Fruit fly (Drosophila melanogaster) whole organism, embryonic: ENCODE measurements around the gene HDAC3.

ENCODE experiments used
- Ada2b ChIP-seq: fragments of 200-800 bp; sonication (Bioruptor generic); IDR thresholded peaks from 2 replicates; pipeline ENCODE4 v1.3.6; 2022; ENCODE audit warnings: missing biosample characterization, missing genetic modification characterization
- Atf6 ChIP-seq: fragments of 200-800 bp; sonication (Bioruptor generic); IDR thresholded peaks from 2 replicates; pipeline ENCODE4 v1.3.6; 2022; ENCODE audit warnings: missing biosample characterization, missing genetic modification characterization
- CG10209 ChIP-seq: fragments of 200-800 bp; sonication (Bioruptor generic); optimal IDR thresholded peaks from 3 replicates; lab custom pipeline; 2017; ENCODE audit warnings: missing biosample characterization, mild to moderate bottlenecking, missing genetic modification characterization, missing genetic modification reagents
- CG10565 ChIP-seq: fragments of 200-800 bp; sonication (Bioruptor generic); optimal IDR thresholded peaks from 3 replicates; lab custom pipeline; 2016; ENCODE audit warnings: missing biosample characterization, mild to moderate bottlenecking, missing genetic modification characterization
- CG13775 ChIP-seq: fragments of 200-800 bp; sonication (Bioruptor generic); optimal IDR thresholded peaks from 3 replicates; lab custom pipeline; 2017; ENCODE audit warnings: missing biosample characterization, mild to moderate bottlenecking, missing genetic modification characterization
- CG13894 ChIP-seq: fragments of 200-800 bp; sonication (Bioruptor generic); optimal IDR thresholded peaks from 3 replicates; lab custom pipeline; 2018; ENCODE audit warnings: missing biosample characterization, mild to moderate bottlenecking, missing genetic modification characterization, moderate library complexity
- CG14050 ChIP-seq: fragments of 200-800 bp; sonication (Bioruptor generic); IDR thresholded peaks from 3 replicates; pipeline ENCODE4 v1.3.6; 2022; ENCODE audit warnings: missing biosample characterization, missing genetic modification characterization
- CG14710 ChIP-seq: fragments of 200-800 bp; sonication (Bioruptor generic); optimal IDR thresholded peaks from 3 replicates; lab custom pipeline; 2019; ENCODE audit warnings: missing biosample characterization, mild to moderate bottlenecking, missing genetic modification characterization, moderate library complexity
- CG15479 ChIP-seq: fragments of 200-800 bp; sonication (Bioruptor generic); optimal IDR thresholded peaks from 3 replicates; lab custom pipeline; 2019; ENCODE audit warnings: missing biosample characterization, mild to moderate bottlenecking, missing genetic modification characterization, moderate library complexity
- CG1647 ChIP-seq: fragments of 200-800 bp; sonication (Bioruptor generic); optimal IDR thresholded peaks from 3 replicates; lab custom pipeline; 2016; ENCODE audit warnings: missing biosample characterization, missing genetic modification characterization
- CG17359 ChIP-seq: fragments of 200-800 bp; sonication (Bioruptor generic); optimal IDR thresholded peaks from 3 replicates; lab custom pipeline; 2018; ENCODE audit warnings: missing biosample characterization, mild to moderate bottlenecking, missing genetic modification characterization, moderate library complexity
- CG17361 ChIP-seq: fragments of 200-800 bp; sonication (Bioruptor generic); IDR thresholded peaks from 3 replicates; pipeline ENCODE4 v1.3.6; 2022; ENCODE audit warnings: missing biosample characterization, missing genetic modification characterization
- CG2116 ChIP-seq: fragments of 200-800 bp; sonication (Bioruptor generic); optimal IDR thresholded peaks from 3 replicates; lab custom pipeline; 2018; ENCODE audit warnings: missing biosample characterization, mild to moderate bottlenecking, missing genetic modification characterization
- CG2120 ChIP-seq: fragments of 200-800 bp; sonication (Bioruptor generic); optimal IDR thresholded peaks from 3 replicates; lab custom pipeline; 2016; ENCODE audit warnings: missing biosample characterization, missing genetic modification characterization
- CG2129 ChIP-seq: fragments of 200-800 bp; sonication (Bioruptor generic); IDR thresholded peaks from 2 replicates; pipeline ENCODE4 v1.3.6; 2022; ENCODE audit warnings: missing biosample characterization, missing genetic modification characterization; ENCODE audit not compliant: partially characterized antibody
- CG33213 ChIP-seq: fragments of 200-800 bp; sonication (Bioruptor generic); optimal IDR thresholded peaks from 3 replicates; lab custom pipeline; 2016; ENCODE audit warnings: missing biosample characterization, missing genetic modification characterization
- CG4617 ChIP-seq: fragments of 200-800 bp; sonication (Bioruptor generic); optimal IDR thresholded peaks from 3 replicates; lab custom pipeline; 2016; ENCODE audit warnings: missing biosample characterization, missing genetic modification characterization, borderline replicate concordance
- CG6272 ChIP-seq: fragments of 200-800 bp; sonication (Bioruptor generic); IDR thresholded peaks from 2 replicates; pipeline ENCODE4 v1.3.6; 2022; ENCODE audit warnings: missing biosample characterization, missing genetic modification characterization
- CG7928 ChIP-seq: fragments of 200-800 bp; sonication (Bioruptor generic); optimal IDR thresholded peaks from 2 replicates; lab custom pipeline; 2017; ENCODE audit warnings: missing biosample characterization, mild to moderate bottlenecking, missing genetic modification characterization
- CG7987 ChIP-seq: fragments of 200-800 bp; sonication (Bioruptor generic); optimal IDR thresholded peaks from 2 replicates; lab custom pipeline; 2018; ENCODE audit warnings: missing biosample characterization, mild to moderate bottlenecking, missing genetic modification characterization, moderate library complexity
- CG8290 ChIP-seq, 3 experiments: fragments of 200-800 bp; sonication (Bioruptor generic); optimal IDR thresholded peaks; 2 replicates each; lab custom pipeline; 2016 to 2019; ENCODE audit warnings: missing biosample characterization in 3 of 3, missing genetic modification characterization in 3 of 3, mild to moderate bottlenecking in 2 of 3, moderate library complexity in 1 of 3
- CG9817 ChIP-seq: fragments of 200-800 bp; sonication (Bioruptor generic); optimal IDR thresholded peaks from 2 replicates; lab custom pipeline; 2018; ENCODE audit warnings: missing biosample characterization, mild to moderate bottlenecking, missing genetic modification characterization, moderate library complexity
- D19A ChIP-seq: fragments of 200-800 bp; optimal IDR thresholded peaks from 3 replicates; lab custom pipeline; 2019; ENCODE audit warnings: missing biosample characterization, mild to moderate bottlenecking, missing genetic modification characterization, moderate library complexity
- Dfd ChIP-seq, 2 experiments: fragments of >200 bp; optimal IDR thresholded peaks; 2 replicates each; lab custom pipeline; 2017; ENCODE audit warnings: missing biosample characterization in 2 of 2, missing genetic modification characterization in 2 of 2
- Dip3 ChIP-seq: fragments of 200-800 bp; sonication (Bioruptor generic); optimal IDR thresholded peaks from 3 replicates; lab custom pipeline; 2016; ENCODE audit warnings: missing biosample characterization, missing genetic modification characterization
- Dll ChIP-seq: fragments of 200-800 bp; sonication (Bioruptor generic); IDR thresholded peaks from 4 replicates; pipeline ENCODE4 v1.3.6; 2022; ENCODE audit warnings: missing biosample characterization, missing genetic modification characterization; ENCODE audit not compliant: partially characterized antibody
- E2f2 ChIP-seq: fragments of 200-800 bp; sonication (Bioruptor generic); IDR thresholded peaks from 2 replicates; pipeline ENCODE4 v1.3.6; 2022; ENCODE audit warnings: missing biosample characterization, missing genetic modification characterization
- Hsf ChIP-seq: fragments of 200-800 bp; sonication (Bioruptor generic); optimal IDR thresholded peaks from 3 replicates; lab custom pipeline; 2016; ENCODE audit warnings: missing biosample characterization, missing genetic modification characterization
- MESR4 ChIP-seq: fragments of 200-800 bp; sonication (Bioruptor generic); optimal IDR thresholded peaks from 2 replicates; lab custom pipeline; 2018; ENCODE audit warnings: missing biosample characterization, mild to moderate bottlenecking, missing genetic modification characterization, moderate library complexity
- Med ChIP-seq: fragments of 200-800 bp; sonication (Bioruptor generic); peaks from one replicate; lab custom pipeline; 2016; ENCODE audit warnings: missing biosample characterization, missing genetic modification characterization, mild to moderate bottlenecking, inconsistent platforms, moderate library complexity
- NfI ChIP-seq: fragments of 200-800 bp; sonication (Bioruptor generic); optimal IDR thresholded peaks from 3 replicates; lab custom pipeline; 2018; ENCODE audit warnings: missing biosample characterization, mild to moderate bottlenecking, missing genetic modification characterization, moderate library complexity
- bbx ChIP-seq: fragments of 200-800 bp; sonication (Bioruptor generic); IDR thresholded peaks from 2 replicates; pipeline ENCODE4 v1.3.6; 2022; ENCODE audit warnings: missing biosample characterization, missing genetic modification characterization; ENCODE audit not compliant: partially characterized antibody
- bowl ChIP-seq: fragments of 200-800 bp; sonication (Bioruptor generic); IDR thresholded peaks from 2 replicates; pipeline ENCODE4 v1.3.6; 2022; ENCODE audit warnings: missing biosample characterization, missing genetic modification characterization
- chm ChIP-seq: fragments of 200-800 bp; sonication (Bioruptor generic); IDR thresholded peaks from 2 replicates; pipeline ENCODE4 v1.3.6; 2022; ENCODE audit warnings: missing biosample characterization, missing genetic modification characterization
- ci ChIP-seq: fragments of 200-800 bp; sonication (Bioruptor generic); IDR thresholded peaks from 3 replicates; pipeline ENCODE4 v1.3.6; 2022; ENCODE audit warnings: missing biosample characterization, missing genetic modification characterization
- crol ChIP-seq: fragments of 200-800 bp; sonication (Bioruptor generic); IDR thresholded peaks from 2 replicates; pipeline ENCODE4 v1.3.6; 2022; ENCODE audit warnings: missing biosample characterization, missing genetic modification characterization
- dysf ChIP-seq: fragments of 200-800 bp; sonication (Bioruptor generic); IDR thresholded peaks from 3 replicates; pipeline ENCODE4 v1.3.6; 2022; ENCODE audit warnings: missing biosample characterization, missing genetic modification characterization
- ewg ChIP-seq: fragments of 200-800 bp; sonication (Bioruptor generic); optimal IDR thresholded peaks from 3 replicates; lab custom pipeline; 2017; ENCODE audit warnings: mild to moderate bottlenecking, missing biosample characterization, missing genetic modification reagents, missing genetic modification characterization
- fd64A ChIP-seq: fragments of 200-800 bp; sonication (Bioruptor generic); optimal IDR thresholded peaks from 3 replicates; lab custom pipeline; 2018; ENCODE audit warnings: missing biosample characterization, mild to moderate bottlenecking, missing genetic modification characterization
- jigr1 ChIP-seq: fragments of 200-800 bp; sonication (Bioruptor generic); IDR thresholded peaks from 3 replicates; pipeline ENCODE4 v1.3.6; 2022; ENCODE audit warnings: missing biosample characterization, missing genetic modification characterization
- kni ChIP-seq: fragments of 200-800 bp; sonication (Bioruptor generic); optimal IDR thresholded peaks from 3 replicates; lab custom pipeline; 2017; ENCODE audit warnings: mild to moderate bottlenecking, missing biosample characterization, missing genetic modification reagents, missing genetic modification characterization
- knrl ChIP-seq: fragments of 200-800 bp; sonication (Bioruptor generic); IDR thresholded peaks from 3 replicates; pipeline ENCODE4 v1.3.6; 2022; ENCODE audit warnings: missing biosample characterization, missing genetic modification characterization; ENCODE audit not compliant: partially characterized antibody
- lab ChIP-seq: fragments of 200-800 bp; sonication (Bioruptor generic); optimal IDR thresholded peaks from 3 replicates; lab custom pipeline; 2017; ENCODE audit warnings: missing biosample characterization, missing genetic modification characterization, mild to moderate bottlenecking, moderate library complexity, missing genetic modification reagents
- lilli ChIP-seq: fragments of 200-800 bp; sonication (Bioruptor generic); optimal IDR thresholded peaks from 3 replicates; lab custom pipeline; 2016; ENCODE audit warnings: missing biosample characterization, missing genetic modification characterization
- nerfin-1 ChIP-seq: fragments of 200-800 bp; sonication (Bioruptor generic); optimal IDR thresholded peaks from 3 replicates; lab custom pipeline; 2019; ENCODE audit warnings: missing biosample characterization, mild to moderate bottlenecking, missing genetic modification characterization, moderate library complexity
- pzg ChIP-seq: fragments of 200-800 bp; sonication (Bioruptor generic); optimal IDR thresholded peaks from 3 replicates; lab custom pipeline; 2018; ENCODE audit warnings: missing biosample characterization, mild to moderate bottlenecking, missing genetic modification characterization, moderate library complexity
- row ChIP-seq: fragments of 200-800 bp; sonication (Bioruptor generic); IDR thresholded peaks from 3 replicates; pipeline ENCODE4 v1.3.6; 2022; ENCODE audit warnings: missing biosample characterization, missing genetic modification characterization
- so ChIP-seq: fragments of 200-800 bp; sonication (Bioruptor generic); IDR thresholded peaks from 3 replicates; pipeline ENCODE4 v1.3.6; 2022; ENCODE audit warnings: missing biosample characterization, missing genetic modification characterization
- tup ChIP-seq: fragments of 200-800 bp; sonication (Bioruptor generic); optimal IDR thresholded peaks from 2 replicates; lab custom pipeline; 2016; ENCODE audit warnings: missing biosample characterization, mild to moderate bottlenecking, missing genetic modification characterization, moderate library complexity
- z ChIP-seq: fragments of 200-800 bp; sonication (Bioruptor generic); IDR thresholded peaks from 3 replicates; pipeline ENCODE4 v1.3.6; 2022; ENCODE audit warnings: missing biosample characterization, missing genetic modification characterization

HDAC3 gene

DNA sequence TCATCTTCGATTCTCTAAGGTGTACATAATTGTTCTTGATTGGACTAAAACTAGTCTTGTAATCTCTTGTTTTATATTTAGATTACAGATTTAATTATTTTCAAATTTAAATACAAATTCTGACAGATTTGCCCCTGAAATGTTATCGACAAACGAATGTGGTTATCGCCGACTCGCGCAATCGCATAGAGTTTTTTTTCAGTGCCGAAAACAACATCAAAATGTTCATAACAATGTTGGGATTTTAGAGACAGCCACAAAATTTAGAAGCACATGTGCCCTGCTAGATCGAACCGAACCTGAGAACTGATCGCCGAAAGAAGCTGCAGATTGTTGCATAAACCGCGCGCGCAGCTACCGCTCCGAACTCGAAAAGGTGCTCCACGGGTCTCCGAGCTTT lies 6.8 kb downstream of the HDAC3 start, which contains the start of gene POLDIP2:
TSS of gene POLDIP2 (plus strand) at position 160 of the 400 bp plus-strand sequence.
- TF ChIP-seq lab (GFP tag; lab: Kevin White, UChicago): no peak
- TF ChIP-seq Med (GFP tag; lab: Kevin White, UChicago): peak; percentile 81
- TF ChIP-seq CG8290 (GFP tag; optimal IDR thresholded peaks at IDR 0.05; lab: Kevin White, UChicago): no peak
- TF ChIP-seq CG8290 (tag; optimal IDR thresholded peaks at IDR 0.05; lab: Kevin White, UChicago): no peak
- TF ChIP-seq crol (GFP tag; lab: Robert Waterston, UW): no peak
- no peak for TF ChIP-seq z
- peak; percentile 80 for TF ChIP-seq MESR4 (GFP tag; lab: Kevin White, UChicago)
- TF ChIP-seq lilli: peak; percentile 13
- peak; percentile 5 for TF ChIP-seq CG7987 (GFP tag; lab: Kevin White, UChicago)
- TF ChIP-seq dysf (GFP tag; lab: Robert Waterston, UW): no peak
- peak; percentile 96 for TF ChIP-seq CG2116 (GFP tag; lab: Kevin White, UChicago)
- no peak for TF ChIP-seq Ada2b (GFP tag; lab: Robert Waterston, UW)
- no peak for TF ChIP-seq CG14050
- no peak for TF ChIP-seq Dip3 (GFP tag; lab: Kevin White, UChicago)
- TF ChIP-seq CG1647 (GFP tag; lab: Kevin White, UChicago): no peak
- TF ChIP-seq Dll: 0 out of 4 replicates have a peak, but pooled peaks have one; percentile 13
- TF ChIP-seq ewg: peak; percentile 33
- TF ChIP-seq CG14710: no peak
- TF ChIP-seq CG17361 (GFP tag; lab: Robert Waterston, UW): 0 out of 3 replicates have a peak, but pooled peaks have one; percentile 1
- peak; percentile 61 for TF ChIP-seq E2f2 (GFP tag; lab: Robert Waterston, UW)
- TF ChIP-seq CG17359 (tag; lab: Kevin White, UChicago): peak; percentile 5
- TF ChIP-seq CG10565 (GFP tag; lab: Kevin White, UChicago): no peak
- no peak for TF ChIP-seq kni
- TF ChIP-seq Atf6: no peak
- TF ChIP-seq CG6272 (GFP tag; lab: Robert Waterston, UW): no peak
- TF ChIP-seq bowl (GFP tag; lab: Robert Waterston, UW): no peak
- TF ChIP-seq CG9817 (tag; lab: Kevin White, UChicago): peak; percentile 9
- peak; percentile 24 for TF ChIP-seq CG2120 (GFP tag; lab: Kevin White, UChicago)
- no peak for TF ChIP-seq chm
- TF ChIP-seq D19A (tag; lab: Kevin White, UChicago): peak; percentile 32
- TF ChIP-seq CG15479: no peak
- no peak for TF ChIP-seq CG2129 (GFP tag; lab: Robert Waterston, UW)
- TF ChIP-seq row (GFP tag; lab: Robert Waterston, UW): peak; percentile 5; the same call in 1 of the 3 replicates
- TF ChIP-seq pzg (GFP tag; lab: Kevin White, UChicago): peak; percentile 34
- TF ChIP-seq CG13775: no peak
- TF ChIP-seq nerfin-1 (tag; lab: Kevin White, UChicago): no peak
- TF ChIP-seq ci: 0 out of 3 replicates have a peak, but pooled peaks have one; percentile 36
- TF ChIP-seq fd64A (GFP tag; lab: Kevin White, UChicago): no peak
- peak; percentile 42 for TF ChIP-seq CG4617 (GFP tag; lab: Kevin White, UChicago)
- TF ChIP-seq NfI (GFP tag; lab: Kevin White, UChicago): peak; percentile 16
- no peak for TF ChIP-seq Dfd (GFP tag; optimal IDR thresholded peaks at IDR 0.05; lab: Kevin White, UChicago)
- TF ChIP-seq tup (GFP tag; lab: Kevin White, UChicago): no peak
- TF ChIP-seq so: no peak
- TF ChIP-seq Hsf: no peak
- no peak for TF ChIP-seq knrl
- no peak for TF ChIP-seq jigr1 (GFP tag; lab: Robert Waterston, UW)
- TF ChIP-seq CG7928 (GFP tag; lab: Kevin White, UChicago): no peak
- TF ChIP-seq CG10209 (GFP tag; lab: Kevin White, UChicago): peak; percentile 91
- no peak for TF ChIP-seq CG33213
- peak; percentile 10 for TF ChIP-seq CG13894
- no peak for TF ChIP-seq bbx (GFP tag; lab: Robert Waterston, UW)
